Fruit fly (Drosophila melanogaster): ENCODE results near the gene CG33654.

Gene CG33654

dm6 chr3R:9551659-9552435, 31.2 kb downstream of the CG33654 start, which contains the start of the genes mura and RnpS1:
Gene mura (minus strand): TSS chr3R:9551806.
Gene RnpS1 (plus strand): TSS chr3R:9552034.
- peak; percentile 53 for TF ChIP-seq cic (GFP tag; optimal IDR thresholded peaks at IDR 0.05)
- TF ChIP-seq Mnt (GFP tag; optimal IDR thresholded peaks at IDR 0.05) = peak; percentile 8
- TF ChIP-seq bab1 (GFP tag; optimal IDR thresholded peaks at IDR 0.05) = peak; percentile 20
- no peak for TF ChIP-seq CG33017 (tag; optimal IDR thresholded peaks at IDR 0.05)

- TF ChIP-seq CG11617 (GFP tag; optimal IDR thresholded peaks at IDR 0.05) (peak; percentile 57), CG12768 (GFP tag; optimal IDR thresholded peaks at IDR 0.05) (peak; percentile 83), bab1 (GFP tag; optimal IDR thresholded peaks at IDR 0.05) (peak; percentile 20), ovo (GFP tag; optimal IDR thresholded peaks at IDR 0.05) (peak; percentile 47), CG5204 (GFP tag; optimal IDR thresholded peaks at IDR 0.05) (no peak), CG1620 (GFP tag; optimal IDR thresholded peaks at IDR 0.05) (peak; percentile 6), tj (GFP tag; optimal IDR thresholded peaks at IDR 0.05) (peak; percentile 78), kay (GFP tag; ENCODE audit: borderline replicate concordance) (no peak), Clk (GFP tag; optimal IDR thresholded peaks at IDR 0.05) (peak; percentile 23), Crg-1 (GFP tag; optimal IDR thresholded peaks at IDR 0.05) (peak; percentile 68), CG33017 (tag; optimal IDR thresholded peaks at IDR 0.05) (peak; percentile 43), toe (GFP tag; optimal IDR thresholded peaks at IDR 0.05) (no peak), cnc (optimal IDR thresholded peaks at IDR 0.05) (peak in 1 of 2 experiments; percentile 80), Hr96 (GFP tag; optimal IDR thresholded peaks at IDR 0.05) (peak; percentile 31), pad (GFP tag; optimal IDR thresholded peaks at IDR 0.05) (peak; percentile 56), cic (GFP tag; optimal IDR thresholded peaks at IDR 0.05) (peak; percentile 89), CG7101 (tag; optimal IDR thresholded peaks at IDR 0.05) (peak; percentile 63), CG7045 (GFP tag; optimal IDR thresholded peaks at IDR 0.05) (peak; percentile 51), CG14711 (tag; optimal IDR thresholded peaks at IDR 0.05) (peak; percentile 52), Mnt (GFP tag; optimal IDR thresholded peaks at IDR 0.05) (peak; percentile 93)
Observed at dm6 chr3R:9551013-9551658, 31.9 kb downstream of the CG33654 start.

- TF ChIP-seq Hr96 (GFP tag; optimal IDR thresholded peaks at IDR 0.05) = no peak
- no peak for TF ChIP-seq cnc (optimal IDR thresholded peaks at IDR 0.05)
- no peak for TF ChIP-seq CG1620 (GFP tag; optimal IDR thresholded peaks at IDR 0.05)
- TF ChIP-seq CG7045 (GFP tag; optimal IDR thresholded peaks at IDR 0.05) = no peak
- no peak for TF ChIP-seq cic (GFP tag; optimal IDR thresholded peaks at IDR 0.05)
- no peak for TF ChIP-seq CG33017 (tag; optimal IDR thresholded peaks at IDR 0.05)
- peak; percentile 0 for TF ChIP-seq Crg-1 (GFP tag; optimal IDR thresholded peaks at IDR 0.05)
- TF ChIP-seq Mnt (GFP tag; optimal IDR thresholded peaks at IDR 0.05) = peak; percentile 60
Observed at dm6 chr3R:9550265-9551012, 32.6 kb downstream of the CG33654 start.

- TF ChIP-seq Hr96 (GFP tag; optimal IDR thresholded peaks at IDR 0.05) = no peak
- TF ChIP-seq cic (GFP tag; optimal IDR thresholded peaks at IDR 0.05) = peak; percentile 66
- TF ChIP-seq Mnt (GFP tag; optimal IDR thresholded peaks at IDR 0.05) = peak; percentile 22
- no peak for TF ChIP-seq Clk (GFP tag; optimal IDR thresholded peaks at IDR 0.05)
Observed at dm6 chr3R:9548769-9549168, 34.3 kb downstream of the CG33654 start.

- TF ChIP-seq cic (GFP tag; optimal IDR thresholded peaks at IDR 0.05) (no peak), CG33017 (tag; optimal IDR thresholded peaks at IDR 0.05) (no peak), ovo (GFP tag; optimal IDR thresholded peaks at IDR 0.05) (no peak), CG11617 (GFP tag; optimal IDR thresholded peaks at IDR 0.05) (no peak), cnc (optimal IDR thresholded peaks at IDR 0.05) (no peak)
Observed at dm6 chr3R:9546808-9547381, 36.1 kb downstream of the CG33654 start.

dm6 chr3R:9543495-9544180, 39.4 kb downstream of the CG33654 start:
- peak; percentile 68 for TF ChIP-seq kay (GFP tag; ENCODE audit: borderline replicate concordance)
- TF ChIP-seq bab1 (GFP tag; optimal IDR thresholded peaks at IDR 0.05) = no peak

Data from whole organism, adult.